Worm (Caenorhabditis elegans): Measurements from ENCODE around the gene B0410.3.
"Not testable (repeated sequence)": the region's sequence is repeated elsewhere in the genome, so short reads cannot be mapped to it uniquely, and the experiment has no call there.

DNA sequence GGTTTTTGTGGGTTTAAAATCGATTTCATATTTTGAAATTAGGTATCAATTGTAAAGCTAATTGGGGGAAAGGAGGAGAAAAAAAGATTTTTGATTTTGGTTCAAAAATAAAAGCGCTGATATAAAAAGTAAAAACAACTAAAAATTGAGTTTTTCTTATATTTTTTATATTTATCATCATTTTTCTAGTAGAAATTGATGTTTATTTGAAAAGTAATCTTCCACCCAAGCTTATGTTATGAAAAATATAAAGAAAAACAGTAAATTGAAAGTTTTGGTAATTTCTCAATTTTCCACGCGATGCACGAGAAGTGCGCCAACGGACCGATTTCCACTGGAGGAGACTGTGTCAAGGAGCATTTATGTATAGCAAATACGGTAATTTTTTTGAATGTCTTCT lies 3.0 kb upstream of the B0410.3 start, which contains the start of gene B0410.1:
- TF ChIP-seq skn-1 (tag; optimal IDR thresholded peaks at IDR 0.05); aly-2 (tag; optimal IDR thresholded peaks at IDR 0.05); egl-27 (tag; optimal IDR thresholded peaks at IDR 0.05); nfya-1 (tag; optimal IDR thresholded peaks at IDR 0.05; ENCODE audit: insufficient read depth); ceh-82 (tag; optimal IDR thresholded peaks at IDR 0.05); jun-1 (tag; optimal IDR thresholded peaks at IDR 0.05); nhr-28 (tag; optimal IDR thresholded peaks at IDR 0.05); nhr-25 (tag; optimal IDR thresholded peaks at IDR 0.05); nhr-76 (tag; optimal IDR thresholded peaks at IDR 0.05): not testable (repeated sequence)
